Worm (Caenorhabditis elegans): Measurements from ENCODE around the gene lin-14.

DNA sequence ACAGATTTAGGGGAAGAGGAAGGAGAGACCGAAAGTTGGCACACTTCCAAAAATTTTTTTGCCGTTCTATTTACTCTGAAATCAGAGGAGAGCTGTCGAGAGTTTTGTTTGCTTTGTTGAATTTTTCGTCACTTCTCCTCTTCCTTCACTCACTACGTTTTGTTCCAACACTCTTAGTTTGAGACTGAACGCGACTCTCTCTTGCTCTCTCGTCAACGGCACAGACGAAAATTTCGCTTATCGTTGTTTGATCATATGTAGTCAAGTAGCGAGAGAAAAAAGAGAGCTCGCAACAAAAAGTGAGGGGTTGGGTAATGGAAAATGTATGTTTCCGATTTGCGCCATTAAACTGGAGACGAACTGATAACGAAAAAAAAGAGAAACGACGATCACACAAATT, 17.3 kb downstream of the lin-14 start:
- TF ChIP-seq duxl-1 (tag; optimal IDR thresholded peaks at IDR 0.05; ENCODE audit: poor library complexity) (no peak), nhr-25 (tag; optimal IDR thresholded peaks at IDR 0.05; ENCODE audit: borderline replicate concordance, insufficient read depth) (no peak), lin-15B (tag; optimal IDR thresholded peaks at IDR 0.05) (no peak), Y105C5A.15 (GFP tag; IDR thresholded peaks at IDR 0.05) (no peak), lin-39 (tag; optimal IDR thresholded peaks at IDR 0.05) (no peak), mep-1 (tag; optimal IDR thresholded peaks at IDR 0.05) (peak; percentile 61), aly-2 (tag; optimal IDR thresholded peaks at IDR 0.05) (no peak), ztf-11 (tag; optimal IDR thresholded peaks at IDR 0.05) (no peak), nhr-76 (tag; optimal IDR thresholded peaks at IDR 0.05) (no peak), lir-3 (tag; optimal IDR thresholded peaks at IDR 0.05) (no peak), snpc-4 (tag; optimal IDR thresholded peaks at IDR 0.05) (no peak), zip-11 (GFP tag; IDR thresholded peaks at IDR 0.05) (no peak)

Measured in whole organism, L4 larva.